Worm (Caenorhabditis elegans): ENCODE results near the gene R02F11.12.

R02F11.12 gene

ce11 chrV:4800794-4801193 lies 10.3 kb downstream of the R02F11.12 start, which contains the start of gene R02F11.1:
R02F11.1 (plus strand) TSS chrV:4801094.
- TF ChIP-seq mab-9 (GFP tag; IDR thresholded peaks at IDR 0.05) (no peak), pax-3 (tag; optimal IDR thresholded peaks at IDR 0.05) (no peak), ces-1 (GFP tag; optimal IDR thresholded peaks at IDR 0.05) (no peak), ceh-82 (tag; optimal IDR thresholded peaks at IDR 0.05) (no peak), nhr-77 (tag; optimal IDR thresholded peaks at IDR 0.05) (no peak), zip-4 (GFP tag; optimal IDR thresholded peaks at IDR 0.05) (no peak), nhr-71 (tag; optimal IDR thresholded peaks at IDR 0.05) (no peak), ceh-90 (tag; optimal IDR thresholded peaks at IDR 0.05) (no peak), nhr-20 (tag; optimal IDR thresholded peaks at IDR 0.05) (no peak), tlp-1 (tag; optimal IDR thresholded peaks at IDR 0.05) (no peak), F16B12.6 (tag; optimal IDR thresholded peaks at IDR 0.05) (no peak), aly-2 (tag; optimal IDR thresholded peaks at IDR 0.05) (no peak)

- TF ChIP-seq ceh-8 (GFP tag; optimal IDR thresholded peaks at IDR 0.05) = no peak
- TF ChIP-seq dpl-1 (GFP tag; optimal IDR thresholded peaks at IDR 0.05) = no peak
- TF ChIP-seq lin-13 (GFP tag; optimal IDR thresholded peaks at IDR 0.05) = no peak
- TF ChIP-seq efl-1 (optimal IDR thresholded peaks at IDR 0.05) = no peak
- peak in 1 of 2 experiments; percentile 87 for TF ChIP-seq efl-1 (GFP tag; optimal IDR thresholded peaks at IDR 0.05 in 1 of 2)
Measured at ce11 chrV:4801943-4802342, 11.5 kb downstream of the R02F11.12 start.

- no peak for TF ChIP-seq blmp-1 (tag; optimal IDR thresholded peaks at IDR 0.05)
- no peak for TF ChIP-seq efl-1 (optimal IDR thresholded peaks at IDR 0.05)
- peak in 1 of 2 experiments; percentile 23 for TF ChIP-seq efl-1 (GFP tag; optimal IDR thresholded peaks at IDR 0.05 in 1 of 2)
Measured at ce11 chrV:4805847-4806246, 15.4 kb downstream of the R02F11.12 start, which contains the start of gene R02F11.3. R02F11.3 (minus strand) TSS chrV:4805947.

ce11 chrV:4806859-4807258 lies 16.4 kb downstream of the R02F11.12 start:
- TF ChIP-seq egl-13 (tag; optimal IDR thresholded peaks at IDR 0.05) = no peak
- no peak for TF ChIP-seq lin-39 (tag; optimal IDR thresholded peaks at IDR 0.05)
- TF ChIP-seq elt-3 (tag; optimal IDR thresholded peaks at IDR 0.05) = peak in 1 of 6 experiments; percentile 30
- TF ChIP-seq skn-1 (tag; optimal IDR thresholded peaks at IDR 0.05) = no peak
- TF ChIP-seq mdl-1 (tag; optimal IDR thresholded peaks at IDR 0.05) = no peak
- no peak for TF ChIP-seq unc-98 (GFP tag; IDR thresholded peaks at IDR 0.05)
- TF ChIP-seq ceh-90 (tag; optimal IDR thresholded peaks at IDR 0.05) = no peak
- no peak for TF ChIP-seq ces-1 (GFP tag; optimal IDR thresholded peaks at IDR 0.05)
- TF ChIP-seq lin-15B (tag; optimal IDR thresholded peaks at IDR 0.05) = no peak
- peak; percentile 41 for TF ChIP-seq nhr-71 (tag; optimal IDR thresholded peaks at IDR 0.05)
- no peak for TF ChIP-seq ama-1 (optimal IDR thresholded peaks at IDR 0.05)
- TF ChIP-seq lin-35 (GFP tag; optimal IDR thresholded peaks at IDR 0.05) = peak in 1 of 2 experiments; percentile 6
- no peak for TF ChIP-seq zip-4 (GFP tag; optimal IDR thresholded peaks at IDR 0.05)
- TF ChIP-seq fkh-4 (tag; optimal IDR thresholded peaks at IDR 0.05; ENCODE audit: borderline replicate concordance) = no peak
- TF ChIP-seq efl-1 (optimal IDR thresholded peaks at IDR 0.05) = no peak
- TF ChIP-seq efl-1 (GFP tag; optimal IDR thresholded peaks at IDR 0.05 in 1 of 2) = peak in 1 of 2 experiments; percentile 73
- TF ChIP-seq nhr-20 (tag; optimal IDR thresholded peaks at IDR 0.05) = peak; percentile 23
- peak; percentile 46 for TF ChIP-seq lin-14 (GFP tag; optimal IDR thresholded peaks at IDR 0.05)
- no peak for TF ChIP-seq irx-1 (tag; optimal IDR thresholded peaks at IDR 0.05)
- TF ChIP-seq rnt-1 (tag; optimal IDR thresholded peaks at IDR 0.05) = no peak
- TF ChIP-seq tlp-1 (tag; optimal IDR thresholded peaks at IDR 0.05) = no peak
- TF ChIP-seq hlh-17 (GFP tag; optimal IDR thresholded peaks at IDR 0.05; ENCODE audit: borderline replicate concordance) = no peak
- no peak for TF ChIP-seq sox-4 (tag; optimal IDR thresholded peaks at IDR 0.05)
- peak; percentile 42 for TF ChIP-seq snu-23 (GFP tag; optimal IDR thresholded peaks at IDR 0.05)
- TF ChIP-seq ceh-8 (GFP tag; optimal IDR thresholded peaks at IDR 0.05) = no peak
- TF ChIP-seq hpl-2 (GFP tag; optimal IDR thresholded peaks at IDR 0.05) = no peak
- no peak for TF ChIP-seq unc-62 (GFP tag; optimal IDR thresholded peaks at IDR 0.05)
- TF ChIP-seq mab-9 (GFP tag; IDR thresholded peaks at IDR 0.05) = no peak
- no peak for TF ChIP-seq xbp-1 (tag; optimal IDR thresholded peaks at IDR 0.05)
- peak; percentile 71 for TF ChIP-seq blmp-1 (tag; optimal IDR thresholded peaks at IDR 0.05)
- TF ChIP-seq nhr-19 (GFP tag; conservative IDR thresholded peaks at IDR 0.05) = no peak
- no peak for TF ChIP-seq unc-30 (tag; optimal IDR thresholded peaks at IDR 0.05)
- peak; percentile 77 for TF ChIP-seq nhr-85 (tag)
- TF ChIP-seq fkh-10 (GFP tag; optimal IDR thresholded peaks at IDR 0.05) = no peak
- TF ChIP-seq hlh-4 (tag; optimal IDR thresholded peaks at IDR 0.05) = no peak
- no peak for TF ChIP-seq nhr-11 (tag; optimal IDR thresholded peaks at IDR 0.05)
- peak; percentile 29 for TF ChIP-seq fkh-8 (tag; optimal IDR thresholded peaks at IDR 0.05)
- TF ChIP-seq ceh-63 (GFP tag; optimal IDR thresholded peaks at IDR 0.05) = no peak
- TF ChIP-seq sup-37 (GFP tag; optimal IDR thresholded peaks at IDR 0.05) = no peak

Data from whole organism, L1 larva.